Fruit fly (Drosophila melanogaster): ENCODE measurements around the gene Arl2.
A peak's percentile ranks its signal among the peaks of the same experiment; 100 is the strongest.

The Arl2 gene

DNA sequence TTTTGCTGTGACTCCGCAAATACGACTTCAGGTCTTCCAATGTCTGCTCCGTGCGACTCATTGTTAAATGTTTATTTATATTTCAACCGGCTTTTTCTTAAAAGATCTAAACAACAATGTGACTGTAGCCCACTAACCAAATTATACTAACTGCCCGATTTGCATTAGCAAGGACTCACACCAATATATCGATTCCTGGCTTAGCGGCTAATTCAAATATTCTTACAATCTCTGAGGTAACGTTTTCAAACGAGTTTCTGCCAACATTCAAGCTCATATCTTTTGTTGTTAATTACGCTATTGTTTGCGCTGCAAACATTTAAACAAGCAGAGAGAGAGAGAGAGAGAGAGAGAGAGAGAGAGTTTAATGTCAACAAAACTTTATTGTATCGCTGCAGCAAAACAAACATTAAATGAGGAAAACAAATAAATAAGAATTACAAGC, 32.4 kb upstream of the Arl2 start, which contains the start of gene tex (continued):
- TF ChIP-seq CG7271 (tag; optimal IDR thresholded peaks at IDR 0.05) = peak; percentile 44
- no peak for TF ChIP-seq Lpt (GFP tag; optimal IDR thresholded peaks at IDR 0.05)
- no peak for TF ChIP-seq tna (GFP tag; IDR thresholded peaks at IDR 0.05; ENCODE audit: partially characterized antibody)
- TF ChIP-seq CG12071 (GFP tag; optimal IDR thresholded peaks at IDR 0.05) = peak; percentile 32
- TF ChIP-seq CG10979 (tag; optimal IDR thresholded peaks at IDR 0.05) = peak; percentile 31
- peak; percentile 26 for TF ChIP-seq Sin3A (optimal IDR thresholded peaks at IDR 0.05)
- TF ChIP-seq zfh2 (GFP tag; optimal IDR thresholded peaks at IDR 0.05) = no peak
- TF ChIP-seq Dfd (GFP tag; optimal IDR thresholded peaks at IDR 0.05) = no peak
- no peak for TF ChIP-seq tgo (GFP tag; IDR thresholded peaks at IDR 0.05)
- TF ChIP-seq z (GFP tag; IDR thresholded peaks at IDR 0.05) = no peak
- peak; percentile 26 for TF ChIP-seq grn (GFP tag; optimal IDR thresholded peaks at IDR 0.05)
- TF ChIP-seq corto (GFP tag; optimal IDR thresholded peaks at IDR 0.05) = no peak
- TF ChIP-seq CG17612 (GFP tag; IDR thresholded peaks at IDR 0.05) = no peak
- TF ChIP-seq CG15479 (GFP tag; optimal IDR thresholded peaks at IDR 0.05) = no peak
- no peak for TF ChIP-seq stc (GFP tag; IDR thresholded peaks at IDR 0.05)
- no peak for TF ChIP-seq CG2678 (tag; optimal IDR thresholded peaks at IDR 0.05)
- TF ChIP-seq odd (GFP tag; optimal IDR thresholded peaks at IDR 0.05) = no peak
- no peak for TF ChIP-seq CG3726 (GFP tag; IDR thresholded peaks at IDR 0.05)
- TF ChIP-seq C15 (GFP tag; IDR thresholded peaks at IDR 0.05) = no peak
- no peak for TF ChIP-seq CG1024 (GFP tag; IDR thresholded peaks at IDR 0.05)
- TF ChIP-seq CG11504 (tag; optimal IDR thresholded peaks at IDR 0.05) = no peak
- no peak for TF ChIP-seq ind (GFP tag; optimal IDR thresholded peaks at IDR 0.05)
- peak; percentile 60 for TF ChIP-seq BEAF-32 (GFP tag; optimal IDR thresholded peaks at IDR 0.05)
- no peak for TF ChIP-seq Side (GFP tag; optimal IDR thresholded peaks at IDR 0.05)
- TF ChIP-seq Dll (GFP tag; IDR thresholded peaks at IDR 0.05; ENCODE audit: partially characterized antibody) = peak; percentile 62; the same call in 3 of the 4 replicates
- TF ChIP-seq az2 (GFP tag; optimal IDR thresholded peaks at IDR 0.05) = no peak
- TF ChIP-seq CG11723 (GFP tag; optimal IDR thresholded peaks at IDR 0.05) = peak; percentile 25
- no peak for TF ChIP-seq lilli (GFP tag; optimal IDR thresholded peaks at IDR 0.05)
- TF ChIP-seq CG12155 (GFP tag; optimal IDR thresholded peaks at IDR 0.05) = no peak
- peak; percentile 67 for TF ChIP-seq Blimp-1 (GFP tag; optimal IDR thresholded peaks at IDR 0.05)
- TF ChIP-seq CG6765 (GFP tag; optimal IDR thresholded peaks at IDR 0.05) = no peak
- TF ChIP-seq CG3163 (GFP tag; optimal IDR thresholded peaks at IDR 0.05) = no peak
- TF ChIP-seq jumu (GFP tag; optimal IDR thresholded peaks at IDR 0.05) = no peak
- TF ChIP-seq Dref (GFP tag; IDR thresholded peaks at IDR 0.05) = peak; percentile 86
- TF ChIP-seq CG8924 (tag; optimal IDR thresholded peaks at IDR 0.05) = peak; percentile 59
- TF ChIP-seq Ada2b (GFP tag; IDR thresholded peaks at IDR 0.05) = no peak
- no peak for TF ChIP-seq CG3281 (GFP tag; optimal IDR thresholded peaks at IDR 0.05)
- no peak for TF ChIP-seq CG4404 (GFP tag; IDR thresholded peaks at IDR 0.05)
- TF ChIP-seq CG16863 (GFP tag; optimal IDR thresholded peaks at IDR 0.05) = peak; percentile 2
- peak; percentile 55 for TF ChIP-seq CG1529 (GFP tag; optimal IDR thresholded peaks at IDR 0.05)
- no peak for TF ChIP-seq CG12942 (GFP tag; optimal IDR thresholded peaks at IDR 0.05)
- no peak for TF ChIP-seq shn (GFP tag; optimal IDR thresholded peaks at IDR 0.05)
- TF ChIP-seq CG10959 (GFP tag; IDR thresholded peaks at IDR 0.05) = no peak
- peak; percentile 56 for TF ChIP-seq CG15514 (GFP tag; optimal IDR thresholded peaks at IDR 0.05)
- TF ChIP-seq CG5953 (GFP tag; IDR thresholded peaks at IDR 0.05) = no peak
- TF ChIP-seq Trl (optimal IDR thresholded peaks at IDR 0.05) = peak in 1 of 2 experiments; percentile 52
- peak; percentile 50 for TF ChIP-seq Trl (GFP tag; optimal IDR thresholded peaks at IDR 0.05)
- peak; percentile 78 for TF ChIP-seq CG6254 (GFP tag; optimal IDR thresholded peaks at IDR 0.05)

All from whole organism, embryonic.